Worm (Caenorhabditis elegans) whole organism, L3 larva: ENCODE results near the gene C14E2.4.

Source experiments
- ceh-16 ChIP-seq: sonication (generic microtip); optimal IDR thresholded peaks from 2 replicates; lab custom pipeline; 2017; ENCODE audit warnings: missing biosample characterization, missing genetic modification characterization
- elt-1 ChIP-seq: fragments of 150-350 bp; optimal IDR thresholded peaks from 2 replicates; lab custom pipeline; 2014; ENCODE audit warnings: missing biosample characterization, missing genetic modification characterization
- elt-2 ChIP-seq: sonication (generic microtip); optimal IDR thresholded peaks from 2 replicates; lab custom pipeline; 2016; ENCODE audit warnings: missing genetic modification reagents, mild to moderate bottlenecking, missing genetic modification characterization, missing compliant biosample characterization
- jun-1 ChIP-seq: fragments of 150-350 bp; optimal IDR thresholded peaks from 2 replicates; lab custom pipeline; 2014; ENCODE audit warnings: missing biosample characterization, missing genetic modification reagents, missing genetic modification characterization
- lin-39 ChIP-seq: fragments of 150-350 bp; optimal IDR thresholded peaks from 2 replicates; lab custom pipeline; 2018; ENCODE audit warnings: missing biosample characterization, missing genetic modification reagents, missing genetic modification characterization
- nhr-11 ChIP-seq: fragments of 150-350 bp; optimal IDR thresholded peaks from 2 replicates; lab custom pipeline; 2014; ENCODE audit warnings: missing biosample characterization, missing genetic modification characterization
- nhr-12 ChIP-seq: fragments of 150-350 bp; optimal IDR thresholded peaks from 2 replicates; lab custom pipeline; 2014; ENCODE audit warnings: missing biosample characterization, missing genetic modification characterization
- nhr-25 ChIP-seq: sonication (generic microtip); optimal IDR thresholded peaks from 2 replicates; lab custom pipeline; 2017; ENCODE audit warnings: missing biosample characterization, missing genetic modification characterization
- nhr-28 ChIP-seq: fragments of 150-350 bp; optimal IDR thresholded peaks from 2 replicates; lab custom pipeline; 2014; ENCODE audit warnings: missing biosample characterization, missing genetic modification characterization
- nhr-76 ChIP-seq: fragments of 150-350 bp; sonication (generic microtip); optimal IDR thresholded peaks from 5 replicates; lab custom pipeline; 2014; ENCODE audit warnings: missing biosample characterization, missing genetic modification characterization
- nhr-77 ChIP-seq: fragments of 150-350 bp; optimal IDR thresholded peaks from 2 replicates; lab custom pipeline; 2014; ENCODE audit warnings: missing biosample characterization, missing genetic modification characterization
- unc-39 ChIP-seq: sonication (generic microtip); optimal IDR thresholded peaks from 4 replicates; lab custom pipeline; 2017; ENCODE audit warnings: missing biosample characterization, missing genetic modification characterization

- no peak for TF ChIP-seq jun-1
- no peak for TF ChIP-seq nhr-11 (tag; lab: Kevin White, UChicago)
- no peak for TF ChIP-seq nhr-12
- no peak for TF ChIP-seq elt-1 (tag; lab: Kevin White, UChicago)
- no peak for TF ChIP-seq lin-39 (tag; lab: Kevin White, UChicago)
- TF ChIP-seq nhr-77 (tag; lab: Kevin White, UChicago) = no peak
- TF ChIP-seq nhr-76 (tag; lab: Kevin White, UChicago) = no peak
- no peak for TF ChIP-seq nhr-28
- TF ChIP-seq nhr-25 (tag; lab: Kevin White, UChicago) = no peak
- TF ChIP-seq unc-39 (tag; lab: Kevin White, UChicago) = no peak
- no peak for TF ChIP-seq elt-2 (tag; lab: Kevin White, UChicago)
- TF ChIP-seq ceh-16 (tag; lab: Kevin White, UChicago) = no peak
Measured at ce11 chrX:1800980-1801506, 20.1 kb downstream of the C14E2.4 start, which contains the start of gene C14E2.11.
